Worm (Caenorhabditis elegans): ENCODE results near the gene F53F4.18.

F53F4.18 gene

DNA sequence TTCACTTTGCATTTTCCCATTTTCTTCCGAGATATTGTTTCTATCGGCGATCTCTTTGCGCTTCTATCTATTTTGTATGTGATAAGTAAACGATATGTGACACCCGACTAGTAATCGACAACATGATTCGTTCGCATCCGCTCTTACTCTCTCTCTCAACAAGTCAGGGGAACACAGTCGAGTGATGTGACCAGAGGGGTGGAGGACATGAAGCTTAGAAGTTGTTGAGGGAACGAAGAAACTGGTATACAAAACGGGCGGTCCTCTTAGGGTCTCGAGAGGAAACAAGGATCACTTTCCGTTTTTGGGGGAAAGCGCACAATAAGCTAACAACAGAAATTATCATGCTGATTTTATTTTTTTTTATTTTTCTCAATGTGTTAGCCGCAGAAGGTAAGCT is 3.2 kb downstream of the F53F4.18 start, which contains the start of gene F53F4.4:
Gene F53F4.4, plus strand, starts transcription at position 301 of the 400 bp plus-strand sequence.
- TF ChIP-seq lsy-2 (tag; optimal IDR thresholded peaks at IDR 0.05) = no peak
- TF ChIP-seq aha-1 (tag) = peak; percentile 37
- TF ChIP-seq tag-97 (GFP tag; IDR thresholded peaks at IDR 0.05) = no peak
- peak; percentile 41 for TF ChIP-seq lin-38 (GFP tag; IDR thresholded peaks at IDR 0.05)
- peak; percentile 25; the same call in 1 of the 2 replicates for TF ChIP-seq egl-43 (GFP tag; IDR thresholded peaks at IDR 0.05)
- TF ChIP-seq unc-62 (GFP tag; optimal IDR thresholded peaks at IDR 0.05 in 1 of 2) = peak in 1 of 2 experiments; percentile 32
- TF ChIP-seq unc-62 (tag; optimal IDR thresholded peaks at IDR 0.05) = no peak

ce11 chrV:13598370-13598769 is 8.4 kb downstream of the F53F4.18 start:
- no peak for TF ChIP-seq F44E2.7 (GFP tag; IDR thresholded peaks at IDR 0.05)
- no peak for TF ChIP-seq ceh-62 (tag; optimal IDR thresholded peaks at IDR 0.05)

ce11 chrV:13600882-13601281 is 11.0 kb downstream of the F53F4.18 start, which contains the start of gene rdy-2:
TSS of gene rdy-2 (minus strand) at chrV:13600982.
- TF ChIP-seq php-3 (GFP tag; IDR thresholded peaks at IDR 0.05) (no peak), ZK337.2 (GFP tag; IDR thresholded peaks at IDR 0.05) (no peak), sdz-12 (GFP tag; optimal IDR thresholded peaks at IDR 0.05) (no peak), snpc-1.2 (GFP tag; IDR thresholded peaks at IDR 0.05) (no peak), snpc-4 (tag; optimal IDR thresholded peaks at IDR 0.05) (no peak), lin-39 (tag; optimal IDR thresholded peaks at IDR 0.05) (no peak), daf-16 (GFP tag; optimal IDR thresholded peaks at IDR 0.05) (no peak), daf-16 (tag; optimal IDR thresholded peaks at IDR 0.05) (no peak), ztf-7 (tag; optimal IDR thresholded peaks at IDR 0.05) (no peak), F26F4.8 (GFP tag; conservative IDR thresholded peaks at IDR 0.05) (no peak), F37D6.2 (tag; optimal IDR thresholded peaks at IDR 0.05) (no peak), ceh-20 (GFP tag; IDR thresholded peaks at IDR 0.05) (no peak), nhr-28 (tag; optimal IDR thresholded peaks at IDR 0.05) (no peak), Y5F2A.4 (GFP tag; optimal IDR thresholded peaks at IDR 0.05) (no peak)

- TF ChIP-seq egl-43 (GFP tag; IDR thresholded peaks at IDR 0.05) (no peak), rbr-2 (tag; optimal IDR thresholded peaks at IDR 0.05) (no peak), mxl-3 (GFP tag; optimal IDR thresholded peaks at IDR 0.05) (peak; percentile 9), ceh-20 (GFP tag; IDR thresholded peaks at IDR 0.05) (no peak), R02D3.7 (tag; optimal IDR thresholded peaks at IDR 0.05) (no peak), nhr-28 (tag; optimal IDR thresholded peaks at IDR 0.05) (peak; percentile 12), ztf-7 (tag; optimal IDR thresholded peaks at IDR 0.05) (no peak), mdl-1 (tag; optimal IDR thresholded peaks at IDR 0.05) (peak in 1 of 2 experiments; percentile 54), dmd-6 (GFP tag; IDR thresholded peaks at IDR 0.05) (no peak), hlh-11 (tag; optimal IDR thresholded peaks at IDR 0.05) (peak; percentile 79), nhr-48 (tag; optimal IDR thresholded peaks at IDR 0.05) (peak; percentile 77), aha-1 (tag) (peak; percentile 44), hif-1 (tag; optimal IDR thresholded peaks at IDR 0.05) (peak in 1 of 2 experiments; percentile 22), unc-62 (GFP tag; optimal IDR thresholded peaks at IDR 0.05 in 1 of 2) (peak in 1 of 2 experiments; percentile 58), unc-62 (tag; optimal IDR thresholded peaks at IDR 0.05) (no peak)
Observed at ce11 chrV:13606651-13607242, 16.8 kb downstream of the F53F4.18 start, which contains the start of gene fmo-4. TSS of gene fmo-4 (minus strand) at chrV:13606701.

- TF ChIP-seq snpc-1.2 (GFP tag; IDR thresholded peaks at IDR 0.05) (no peak), php-3 (GFP tag; IDR thresholded peaks at IDR 0.05) (no peak), mep-1 (tag; optimal IDR thresholded peaks at IDR 0.05) (no peak), zfp-2 (tag; optimal IDR thresholded peaks at IDR 0.05) (no peak), fos-1 (tag; optimal IDR thresholded peaks at IDR 0.05) (no peak), lin-29 (GFP tag; IDR thresholded peaks at IDR 0.05) (no peak), D1046.2 (GFP tag; IDR thresholded peaks at IDR 0.05) (no peak), lim-7 (GFP tag; IDR thresholded peaks at IDR 0.05) (no peak), nhr-42 (GFP tag; IDR thresholded peaks at IDR 0.05) (no peak), F49E8.2 (tag; optimal IDR thresholded peaks at IDR 0.05; ENCODE audit: borderline replicate concordance) (no peak), ceh-62 (tag; optimal IDR thresholded peaks at IDR 0.05) (no peak), egl-27 (tag; optimal IDR thresholded peaks at IDR 0.05) (no peak), zfp-3 (GFP tag; conservative IDR thresholded peaks at IDR 0.05) (no peak), mdl-1 (tag; optimal IDR thresholded peaks at IDR 0.05) (peak in 1 of 2 experiments; percentile 35), T26A8.4 (GFP tag; IDR thresholded peaks at IDR 0.05) (no peak), nhr-76 (tag; optimal IDR thresholded peaks at IDR 0.05) (no peak), ces-1 (GFP tag; optimal IDR thresholded peaks at IDR 0.05) (no peak), fkh-10 (GFP tag; optimal IDR thresholded peaks at IDR 0.05) (no peak)
Observed at ce11 chrV:13608486-13608885, 18.6 kb downstream of the F53F4.18 start.
